Worm (Caenorhabditis elegans) whole organism, L4 larva: Measurements from ENCODE around the gene ldh-1.

Experiments used
- D1046.2 ChIP-seq: fragments of 200-800 bp; sonication (Bioruptor generic); IDR thresholded peaks from 2 replicates; pipeline ENCODE4 v1.3.6; 2022; ENCODE audit warnings: missing genetic modification characterization, missing compliant biosample characterization
- F10B5.3 ChIP-seq: sonication (generic microtip); optimal IDR thresholded peaks from 2 replicates; lab custom pipeline; 2016; ENCODE audit warnings: mild to moderate bottlenecking, missing genetic modification characterization, missing compliant biosample characterization
- F26F4.8 ChIP-seq: fragments of 200-800 bp; sonication (Bioruptor generic); conservative IDR thresholded peaks from 2 replicates; pipeline ENCODE4 v1.3.6; 2022; ENCODE audit warnings: missing genetic modification characterization, missing compliant biosample characterization
- F37D6.2 ChIP-seq: sonication (generic microtip); optimal IDR thresholded peaks from 2 replicates; lab custom pipeline; 2016; ENCODE audit warnings: mild to moderate bottlenecking, missing genetic modification characterization, missing compliant biosample characterization
- F49E8.2 ChIP-seq: sonication (generic microtip); optimal IDR thresholded peaks from 2 replicates; lab custom pipeline; 2016; ENCODE audit warnings: missing compliant biosample characterization, mild to moderate bottlenecking, missing genetic modification characterization, borderline replicate concordance
- T20F7.1 ChIP-seq: fragments of 200-800 bp; sonication (Bioruptor generic); optimal IDR thresholded peaks from 2 replicates; lab custom pipeline; 2018; ENCODE audit warnings: mild to moderate bottlenecking, missing genetic modification characterization, missing compliant biosample characterization
- Y48G9A.11 ChIP-seq: fragments of 200-800 bp; sonication (Bioruptor generic); IDR thresholded peaks from 2 replicates; pipeline ENCODE4 v1.3.6; 2022; ENCODE audit warnings: missing genetic modification reagents, missing genetic modification characterization, missing compliant biosample characterization
- Y5F2A.4 ChIP-seq: fragments of 200-800 bp; sonication (Bioruptor generic); optimal IDR thresholded peaks from 2 replicates; lab custom pipeline; 2018; ENCODE audit warnings: mild to moderate bottlenecking, missing genetic modification characterization, missing compliant biosample characterization
- aha-1 ChIP-seq: fragments of 150-350 bp; peaks from one replicate; lab custom pipeline; 2014; ENCODE audit warnings: missing biosample characterization, missing genetic modification characterization
- aly-2 ChIP-seq: sonication (generic microtip); optimal IDR thresholded peaks from 2 replicates; lab custom pipeline; 2018; ENCODE audit warnings: missing biosample characterization, missing genetic modification characterization
- arid-1 ChIP-seq: fragments of 200-800 bp; sonication (Bioruptor generic); conservative IDR thresholded peaks from 2 replicates; pipeline ENCODE4 v1.3.6; 2022; ENCODE audit warnings: missing genetic modification reagents, missing genetic modification characterization, missing compliant biosample characterization
- ceh-20 ChIP-seq: fragments of 200-800 bp; sonication (Bioruptor generic); IDR thresholded peaks from 2 replicates; pipeline ENCODE4 v1.3.6; 2022; ENCODE audit warnings: missing genetic modification reagents, missing genetic modification characterization, missing compliant biosample characterization
- ceh-32 ChIP-seq: sonication (generic microtip); optimal IDR thresholded peaks from 2 replicates; lab custom pipeline; 2016; ENCODE audit warnings: mild to moderate bottlenecking, missing genetic modification characterization, missing compliant biosample characterization; ENCODE audit not compliant: poor library complexity
- ceh-82 ChIP-seq: sonication (generic microtip); optimal IDR thresholded peaks from 2 replicates; lab custom pipeline; 2017; ENCODE audit warnings: missing biosample characterization, missing genetic modification characterization
- cey-2 ChIP-seq: sonication (generic microtip); optimal IDR thresholded peaks from 3 replicates; lab custom pipeline; 2017; ENCODE audit warnings: missing genetic modification characterization, mild to moderate bottlenecking, missing compliant biosample characterization, antibody characterized with exemption, borderline replicate concordance; ENCODE audit not compliant: insufficient read depth
- dmd-9 ChIP-seq: fragments of 200-800 bp; sonication (Bioruptor generic); IDR thresholded peaks from 2 replicates; pipeline ENCODE4 v1.3.6; 2022; ENCODE audit warnings: missing genetic modification reagents, missing genetic modification characterization, missing compliant biosample characterization
- hlh-30 ChIP-seq: sonication (generic microtip); optimal IDR thresholded peaks from 2 replicates; lab custom pipeline; 2017; ENCODE audit warnings: antibody characterized with exemption, mild to moderate bottlenecking, missing genetic modification characterization, missing compliant biosample characterization; ENCODE audit not compliant: insufficient read depth
- hmg-1.1 ChIP-seq: fragments of 200-800 bp; sonication (Bioruptor generic); IDR thresholded peaks from 2 replicates; pipeline ENCODE4 v1.3.6; 2022; ENCODE audit warnings: missing genetic modification reagents, missing genetic modification characterization, missing compliant biosample characterization
- lin-1 ChIP-seq: fragments of 200-800 bp; sonication (Bioruptor generic); IDR thresholded peaks from 2 replicates; pipeline ENCODE4 v1.3.6; 2022; ENCODE audit warnings: missing genetic modification reagents, missing genetic modification characterization, missing compliant biosample characterization
- lin-15B ChIP-seq: fragments of 150-350 bp; sonication (generic microtip); optimal IDR thresholded peaks from 3 replicates; lab custom pipeline; 2014; ENCODE audit warnings: missing biosample characterization, missing genetic modification characterization
- lin-29 ChIP-seq: fragments of 200-800 bp; sonication (Bioruptor generic); IDR thresholded peaks from 2 replicates; pipeline ENCODE4 v1.3.6; 2022; ENCODE audit warnings: missing genetic modification reagents, missing genetic modification characterization, missing compliant biosample characterization
- lir-3 ChIP-seq: sonication (generic microtip); optimal IDR thresholded peaks from 2 replicates; lab custom pipeline; 2016; ENCODE audit warnings: mild to moderate bottlenecking, missing genetic modification characterization, missing compliant biosample characterization
- madf-5 ChIP-seq, 2 experiments: fragments of 200-800 bp; sonication (Bioruptor generic); IDR thresholded peaks; 2 replicates each; pipeline ENCODE4 v1.3.6; 2022; ENCODE audit warnings: missing compliant biosample characterization in 2 of 2, missing genetic modification characterization in 2 of 2
- mes-2 ChIP-seq: sonication (generic microtip); optimal IDR thresholded peaks from 2 replicates; lab custom pipeline; 2016; ENCODE audit warnings: missing genotype, mild to moderate bottlenecking, missing genetic modification characterization, missing compliant biosample characterization; ENCODE audit not compliant: poor library complexity, severe bottlenecking
- nhr-237 ChIP-seq: sonication (generic microtip); optimal IDR thresholded peaks from 2 replicates; lab custom pipeline; 2017; ENCODE audit warnings: missing biosample characterization, missing genetic modification characterization
- nhr-28 ChIP-seq: fragments of 150-350 bp; optimal IDR thresholded peaks from 2 replicates; lab custom pipeline; 2014; ENCODE audit warnings: missing biosample characterization, missing genetic modification characterization
- nhr-77 ChIP-seq: fragments of 150-350 bp; optimal IDR thresholded peaks from 2 replicates; lab custom pipeline; 2014; ENCODE audit warnings: missing biosample characterization, missing genetic modification characterization
- pha-4 ChIP-seq, 2 experiments: fragments of 150-350 bp in 1 of 2; fragments of 200-800 bp in 1 of 2; sonication (Bioruptor generic) in 1 of 2; IDR thresholded peaks in 1 of 2; optimal IDR thresholded peaks in 1 of 2; 2 replicates each; pipeline versions ENCODE4 v1.3.6 to Lab custom; 2014 to 2022; ENCODE audit warnings: missing genetic modification characterization in 2 of 2, missing genetic modification reagents in 2 of 2, missing biosample characterization in 1 of 2, missing compliant biosample characterization in 1 of 2
- pqm-1 ChIP-seq: sonication (generic microtip); optimal IDR thresholded peaks from 2 replicates; lab custom pipeline; 2017; ENCODE audit warnings: missing biosample characterization, missing genetic modification characterization
- sdz-12 ChIP-seq: fragments of 200-800 bp; sonication (Bioruptor generic); optimal IDR thresholded peaks from 2 replicates; lab custom pipeline; 2018; ENCODE audit warnings: mild to moderate bottlenecking, missing genetic modification characterization, missing compliant biosample characterization
- set-16 ChIP-seq: fragments of 200-800 bp; sonication (Bioruptor generic); IDR thresholded peaks from 2 replicates; pipeline ENCODE4 v1.3.6; 2022; ENCODE audit warnings: missing genetic modification reagents, missing genetic modification characterization, missing compliant biosample characterization
- skn-1 ChIP-seq: fragments of 150-350 bp; optimal IDR thresholded peaks from 2 replicates; lab custom pipeline; 2014; ENCODE audit warnings: missing biosample characterization, missing genetic modification characterization
- snpc-4 ChIP-seq: fragments of 150-350 bp; optimal IDR thresholded peaks from 2 replicates; lab custom pipeline; 2014; ENCODE audit warnings: missing biosample characterization, missing genetic modification characterization
- spr-1 ChIP-seq: sonication (generic microtip); optimal IDR thresholded peaks from 2 replicates; lab custom pipeline; 2016; ENCODE audit warnings: mild to moderate bottlenecking, missing genetic modification characterization, missing compliant biosample characterization
- spr-3 ChIP-seq: fragments of 200-800 bp; sonication (Bioruptor generic); optimal IDR thresholded peaks from 2 replicates; lab custom pipeline; 2018; ENCODE audit warnings: mild to moderate bottlenecking, missing genetic modification characterization, missing compliant biosample characterization

ldh-1 gene

ce11 chrII:11713569-11713968 lies 10.4 kb upstream of the ldh-1 start, which contains the start of gene F13D12.10 (continued):
- TF ChIP-seq cey-2 (no peak), hlh-30 (tag; lab: Kevin White, UChicago) (peak; percentile 62), Y5F2A.4 (GFP tag; lab: Kevin White, UChicago) (no peak), pqm-1 (tag; lab: Kevin White, UChicago) (no peak), F37D6.2 (no peak), lin-15B (no peak), ceh-32 (tag; lab: Kevin White, UChicago) (no peak), D1046.2 (GFP tag; lab: Robert Waterston, UW) (no peak), skn-1 (tag; lab: Kevin White, UChicago) (no peak), F26F4.8 (no peak), arid-1 (GFP tag; lab: Robert Waterston, UW) (no peak), aly-2 (tag; lab: Kevin White, UChicago) (no peak), ceh-20 (GFP tag; lab: Robert Waterston, UW) (peak; percentile 17; the same call in 1 of the 2 replicates), dmd-9 (GFP tag; lab: Robert Waterston, UW) (no peak), nhr-237 (tag; lab: Kevin White, UChicago) (no peak), nhr-77 (tag; lab: Kevin White, UChicago) (no peak), lin-1 (GFP tag; lab: Robert Waterston, UW) (no peak), sdz-12 (no peak), F49E8.2 (tag; lab: Kevin White, UChicago) (no peak), madf-5 (GFP tag; IDR thresholded peaks at IDR 0.05; lab: Robert Waterston, UW) (no peak), lin-29 (GFP tag; lab: Robert Waterston, UW) (no peak), set-16 (GFP tag; lab: Robert Waterston, UW) (peak; percentile 49), lir-3 (tag; lab: Kevin White, UChicago) (no peak), spr-1 (tag; lab: Kevin White, UChicago) (peak; percentile 3), pha-4 (GFP tag; IDR thresholded peaks at IDR 0.05; lab: Robert Waterston, UW) (no peak), pha-4 (tag; optimal IDR thresholded peaks at IDR 0.05; lab: Kevin White, UChicago) (no peak), mes-2 (tag; lab: Kevin White, UChicago) (no peak), hmg-1.1 (GFP tag; lab: Robert Waterston, UW) (peak; percentile 35; the same call in 1 of the 2 replicates)

ce11 chrII:11714728-11715127 lies 9.3 kb upstream of the ldh-1 start:
- TF ChIP-seq nhr-28 = no peak
- peak; percentile 56 for TF ChIP-seq snpc-4 (tag; lab: Kevin White, UChicago)

ce11 chrII:11719533-11719932 lies 4.5 kb upstream of the ldh-1 start:
- TF ChIP-seq Y48G9A.11 = peak; percentile 76
- peak; percentile 93 for TF ChIP-seq spr-3 (GFP tag; lab: Kevin White, UChicago)
- no peak for TF ChIP-seq ceh-82 (tag; lab: Kevin White, UChicago)
- TF ChIP-seq T20F7.1 (GFP tag; lab: Kevin White, UChicago) = peak; percentile 91
- peak; percentile 95 for TF ChIP-seq spr-1 (tag; lab: Kevin White, UChicago)

- TF ChIP-seq aha-1 (tag; lab: Kevin White, UChicago) = peak; percentile 21
- TF ChIP-seq F10B5.3 (tag; lab: Kevin White, UChicago) = no peak
Observed at ce11 chrII:11720102-11720501, 3.9 kb upstream of the ldh-1 start, which contains the start of gene F13D12.3. Gene F13D12.3, plus strand, starts transcription at chrII:11720402.
